Worm (Caenorhabditis elegans) whole organism, late embryonic: Measurements from ENCODE around the gene asp-4.

ENCODE experiments used
- ahr-1 ChIP-seq: sonication (generic microtip); optimal IDR thresholded peaks from 2 replicates; lab custom pipeline; 2016; ENCODE audit warnings: missing genetic modification characterization, missing compliant biosample characterization
- ceh-24 ChIP-seq: sonication (generic microtip); optimal IDR thresholded peaks from 2 replicates; lab custom pipeline; 2016; ENCODE audit warnings: mild to moderate bottlenecking, missing genetic modification characterization, missing compliant biosample characterization
- ceh-45 ChIP-seq: fragments of 200-800 bp; sonication (Bioruptor generic); IDR thresholded peaks from 2 replicates; pipeline ENCODE4 v1.3.6; 2022; ENCODE audit warnings: missing genetic modification reagents, missing genetic modification characterization, missing compliant biosample characterization
- ceh-9 ChIP-seq: sonication (generic microtip); optimal IDR thresholded peaks from 2 replicates; lab custom pipeline; 2016; ENCODE audit warnings: mild to moderate bottlenecking, missing genetic modification characterization, inconsistent platforms, missing compliant biosample characterization
- che-1 ChIP-seq: sonication (generic microtip); optimal IDR thresholded peaks from 2 replicates; lab custom pipeline; 2016; ENCODE audit warnings: mild to moderate bottlenecking, missing genetic modification characterization, missing compliant biosample characterization
- dve-1 ChIP-seq: sonication (generic microtip); optimal IDR thresholded peaks from 2 replicates; lab custom pipeline; 2017; ENCODE audit warnings: antibody characterized with exemption, mild to moderate bottlenecking, missing genetic modification characterization, missing compliant biosample characterization
- fkh-10 ChIP-seq: fragments of 150-350 bp; optimal IDR thresholded peaks from 2 replicates; lab custom pipeline; 2014; ENCODE audit warnings: missing biosample characterization, missing genetic modification reagents, missing genetic modification characterization
- nfya-1 ChIP-seq: sonication (generic microtip); optimal IDR thresholded peaks from 2 replicates; lab custom pipeline; 2017; ENCODE audit warnings: missing genetic modification characterization, mild to moderate bottlenecking, missing compliant biosample characterization, antibody characterized with exemption, moderate library complexity
- odd-2 ChIP-seq: sonication (generic microtip); optimal IDR thresholded peaks from 2 replicates; lab custom pipeline; 2017; ENCODE audit warnings: antibody characterized with exemption, mild to moderate bottlenecking, missing genetic modification characterization, missing compliant biosample characterization
- pag-3 ChIP-seq: sonication (generic microtip); optimal IDR thresholded peaks from 2 replicates; lab custom pipeline; 2016; ENCODE audit warnings: missing compliant biosample characterization, missing genetic modification characterization, borderline replicate concordance
- unc-86 ChIP-seq: sonication (generic microtip); optimal IDR thresholded peaks from 2 replicates; lab custom pipeline; 2016; ENCODE audit warnings: missing genetic modification characterization, missing compliant biosample characterization

DNA sequence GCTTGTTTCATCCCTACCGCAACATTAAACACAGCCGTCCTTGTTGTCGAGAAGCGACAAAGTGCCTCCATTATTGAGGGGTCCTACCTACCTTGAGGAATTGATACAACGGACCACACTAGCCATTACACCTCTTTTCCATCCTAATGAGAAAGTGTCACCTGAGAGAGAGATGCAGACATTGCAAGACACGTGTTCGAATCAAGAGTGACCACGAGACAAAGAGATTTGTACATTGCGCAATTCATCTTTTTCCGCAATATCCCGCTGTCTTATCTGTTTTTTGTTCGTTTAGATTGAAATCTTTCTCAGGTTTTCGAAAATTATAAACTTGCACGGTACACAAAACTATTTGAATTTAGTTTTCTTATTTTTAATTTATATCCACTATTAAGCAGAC lies 52.1 kb downstream of the asp-4 start:
- TF ChIP-seq unc-86 (no peak), pag-3 (tag; lab: Kevin White, UChicago) (no peak), ceh-9 (tag; lab: Kevin White, UChicago) (no peak), dve-1 (tag; lab: Kevin White, UChicago) (no peak), ahr-1 (tag; lab: Kevin White, UChicago) (no peak), nfya-1 (tag; lab: Kevin White, UChicago) (peak; percentile 29), ceh-24 (no peak), odd-2 (tag; lab: Kevin White, UChicago) (no peak), fkh-10 (no peak), ceh-45 (GFP tag; lab: Robert Waterston, UW) (no peak), che-1 (tag; lab: Kevin White, UChicago) (no peak)
